Worm (Caenorhabditis elegans): ENCODE measurements around the gene msp-3.
"Not testable (repeated sequence)": the region's sequence is repeated elsewhere in the genome, so short reads cannot be mapped to it uniquely, and the experiment has no call there.

msp-3 gene

ce11 chrII:4786181-4786580 is at the start of gene msp-3:
msp-3 (minus strand) TSS chrII:4786281.
- no peak for TF ChIP-seq hnd-1 (tag; optimal IDR thresholded peaks at IDR 0.05)
- no peak for TF ChIP-seq ets-7 (tag; optimal IDR thresholded peaks at IDR 0.05)
- TF ChIP-seq ceh-36 (tag; optimal IDR thresholded peaks at IDR 0.05): no peak
- TF ChIP-seq scrt-1 (GFP tag; IDR thresholded peaks at IDR 0.05): no peak
- no peak for TF ChIP-seq sea-1 (GFP tag; conservative IDR thresholded peaks at IDR 0.05)
- TF ChIP-seq tbx-37 (GFP tag; conservative IDR thresholded peaks at IDR 0.05): no peak

DNA sequence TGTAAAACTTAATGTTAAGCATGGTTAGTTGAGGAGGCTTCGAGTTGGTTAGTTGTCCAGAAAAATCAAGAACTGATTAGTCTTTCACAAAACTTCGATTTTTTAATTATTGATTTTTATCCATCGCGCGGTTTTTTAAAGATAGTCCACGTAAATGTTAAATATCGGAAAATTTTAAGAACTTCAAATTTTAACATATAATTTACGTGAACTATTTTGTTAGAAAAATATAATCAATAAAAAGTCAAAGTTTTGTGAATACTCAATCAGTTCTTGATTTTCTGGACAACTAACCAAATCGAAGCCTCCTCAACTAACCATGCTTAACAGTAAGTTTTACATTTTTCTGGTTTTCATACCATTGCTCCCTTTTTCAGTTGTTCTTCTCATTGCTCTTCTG is 48.7 kb upstream of the msp-3 start, which contains the start of the genes C33F10.11 and C33F10.1:
Gene C33F10.11, minus strand, starts transcription at position 101 of the 400 bp plus-strand sequence.
Gene C33F10.1, plus strand, starts transcription at position 263 of the 400 bp plus-strand sequence.
- TF ChIP-seq tra-4 (tag; optimal IDR thresholded peaks at IDR 0.05): no peak
- no peak for TF ChIP-seq hnd-1 (tag; optimal IDR thresholded peaks at IDR 0.05)
- TF ChIP-seq sea-1 (GFP tag; conservative IDR thresholded peaks at IDR 0.05): no peak
- no peak for TF ChIP-seq ceh-13 (GFP tag; optimal IDR thresholded peaks at IDR 0.05)

- TF ChIP-seq tra-4 (tag; optimal IDR thresholded peaks at IDR 0.05) (no peak), F13C5.2 (tag; optimal IDR thresholded peaks at IDR 0.05) (peak; percentile 46), tbx-11 (GFP tag; IDR thresholded peaks at IDR 0.05) (no peak)
Observed at ce11 chrII:4827734-4828609, 41.9 kb upstream of the msp-3 start, which contains the start of the genes fbxb-88 and tbck-1. fbxb-88 (minus strand) TSS chrII:4827884. tbck-1 (plus strand) TSS chrII:4828559.

- not testable (repeated sequence) for TF ChIP-seq ceh-36, tra-4, ets-7 (tag; optimal IDR thresholded peaks at IDR 0.05)
Observed at ce11 chrII:4825133-4825532, 39.1 kb upstream of the msp-3 start, which contains the start of the genes C33F10.8 and msp-40. C33F10.8 (minus strand) TSS chrII:4825233. msp-40 (plus strand) TSS chrII:4825414.

ce11 chrII:4822610-4823009 is 36.5 kb upstream of the msp-3 start:
- TF ChIP-seq B0310.2 (tag; optimal IDR thresholded peaks at IDR 0.05) (no peak), hmg-4 (GFP tag; optimal IDR thresholded peaks at IDR 0.05) (no peak), aly-1 (tag; optimal IDR thresholded peaks at IDR 0.05) (no peak), hnd-1 (tag; optimal IDR thresholded peaks at IDR 0.05) (no peak), ama-1 (optimal IDR thresholded peaks at IDR 0.05) (no peak), ets-7 (tag; optimal IDR thresholded peaks at IDR 0.05) (no peak), ceh-13 (GFP tag; optimal IDR thresholded peaks at IDR 0.05) (no peak), pes-1 (GFP tag; IDR thresholded peaks at IDR 0.05) (no peak)

DNA sequence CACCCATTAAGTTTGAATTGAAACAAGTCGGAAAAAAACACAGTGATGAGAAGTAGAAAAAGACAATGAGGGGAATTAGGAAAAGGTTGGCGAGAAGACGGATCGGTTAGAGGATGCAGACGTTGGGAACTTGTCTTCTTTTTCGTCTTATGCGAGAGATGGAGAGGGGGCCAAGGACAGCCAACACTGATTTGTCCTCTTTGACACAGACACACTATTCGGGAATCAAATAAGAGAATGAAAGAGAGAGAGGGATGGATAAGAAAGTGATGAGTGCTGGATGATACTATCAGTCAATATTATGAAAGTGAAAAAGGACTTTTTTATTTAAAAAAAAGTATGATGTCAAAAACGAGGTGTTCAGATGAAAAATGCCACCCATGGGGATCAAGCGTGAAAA is 35.7 kb upstream of the msp-3 start, which contains the start of gene lact-5:
Gene lact-5, minus strand, starts transcription at position 1 of the 400 bp plus-strand sequence.
- no peak for TF ChIP-seq B0310.2 (tag; optimal IDR thresholded peaks at IDR 0.05)

- no peak for TF ChIP-seq flt-1 (GFP tag; IDR thresholded peaks at IDR 0.05)
- no peak for TF ChIP-seq scrt-1 (GFP tag; IDR thresholded peaks at IDR 0.05)
- no peak for TF ChIP-seq hmbx-1 (tag; optimal IDR thresholded peaks at IDR 0.05)
Observed at ce11 chrII:4818780-4819179, 32.7 kb upstream of the msp-3 start.

DNA sequence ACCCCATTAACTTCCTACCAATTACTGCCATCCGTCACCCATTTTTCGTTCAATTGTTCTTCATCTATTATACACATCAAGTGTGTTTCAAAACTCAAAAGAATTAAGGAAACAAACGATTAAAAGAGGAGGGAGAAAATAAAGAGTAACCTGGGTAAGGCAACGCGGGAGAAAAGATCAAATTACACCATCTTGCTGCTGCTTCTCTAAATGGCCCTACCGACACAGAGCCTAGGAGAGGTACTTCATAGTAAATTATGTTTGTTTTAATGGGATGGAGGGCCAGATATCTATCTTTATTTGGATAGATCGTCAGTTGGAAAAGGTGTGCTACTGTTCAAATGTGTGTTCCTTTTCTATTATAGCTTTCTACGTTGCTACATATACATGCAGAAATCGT is 29.3 kb upstream of the msp-3 start:
- TF ChIP-seq scrt-1 (GFP tag; IDR thresholded peaks at IDR 0.05) (no peak), flt-1 (GFP tag; IDR thresholded peaks at IDR 0.05) (no peak), pes-1 (GFP tag; IDR thresholded peaks at IDR 0.05) (no peak), hnd-1 (tag; optimal IDR thresholded peaks at IDR 0.05) (no peak), F13C5.2 (tag; optimal IDR thresholded peaks at IDR 0.05) (no peak), ama-1 (optimal IDR thresholded peaks at IDR 0.05) (no peak), tbx-37 (GFP tag; conservative IDR thresholded peaks at IDR 0.05) (no peak), ceh-13 (GFP tag; optimal IDR thresholded peaks at IDR 0.05) (no peak), B0310.2 (tag; optimal IDR thresholded peaks at IDR 0.05) (no peak), hmg-4 (GFP tag; optimal IDR thresholded peaks at IDR 0.05) (no peak), ceh-36 (tag; optimal IDR thresholded peaks at IDR 0.05) (no peak), aly-1 (tag; optimal IDR thresholded peaks at IDR 0.05) (no peak), tra-4 (tag; optimal IDR thresholded peaks at IDR 0.05) (no peak), ets-7 (tag; optimal IDR thresholded peaks at IDR 0.05) (no peak), hmbx-1 (tag; optimal IDR thresholded peaks at IDR 0.05) (no peak)

ce11 chrII:4811986-4812385 is 25.9 kb upstream of the msp-3 start, which contains the start of gene rig-6:
rig-6 (minus strand) TSS chrII:4812086.
- TF ChIP-seq ceh-13 (GFP tag; optimal IDR thresholded peaks at IDR 0.05) (no peak), hmbx-1 (tag; optimal IDR thresholded peaks at IDR 0.05) (no peak), scrt-1 (GFP tag; IDR thresholded peaks at IDR 0.05) (no peak), hmg-4 (GFP tag; optimal IDR thresholded peaks at IDR 0.05) (no peak), flt-1 (GFP tag; IDR thresholded peaks at IDR 0.05) (no peak), pes-1 (GFP tag; IDR thresholded peaks at IDR 0.05) (no peak), aly-1 (tag; optimal IDR thresholded peaks at IDR 0.05) (no peak), ets-7 (tag; optimal IDR thresholded peaks at IDR 0.05) (no peak), F13C5.2 (tag; optimal IDR thresholded peaks at IDR 0.05) (no peak), tra-4 (tag; optimal IDR thresholded peaks at IDR 0.05) (no peak), B0310.2 (tag; optimal IDR thresholded peaks at IDR 0.05) (no peak), sea-1 (GFP tag; conservative IDR thresholded peaks at IDR 0.05) (no peak), tbx-11 (GFP tag; IDR thresholded peaks at IDR 0.05) (no peak), ama-1 (optimal IDR thresholded peaks at IDR 0.05) (no peak), hnd-1 (tag; optimal IDR thresholded peaks at IDR 0.05) (no peak), tbx-37 (GFP tag; conservative IDR thresholded peaks at IDR 0.05) (no peak), ceh-36 (tag; optimal IDR thresholded peaks at IDR 0.05) (no peak)

Data from whole organism, early embryonic.